Fruit fly (Drosophila melanogaster) whole organism, embryonic: ENCODE data around the gene Ptpmeg2.
A peak's percentile ranks its signal among the peaks of the same experiment; 100 is the strongest.

Source experiments
- Ada2b ChIP-seq: fragments of 200-800 bp; sonication (Bioruptor generic); IDR thresholded peaks from 2 replicates; pipeline ENCODE4 v1.3.6; 2022; ENCODE audit warnings: missing biosample characterization, missing genetic modification characterization
- Atf-2 ChIP-seq: fragments of 200-800 bp; sonication (Bioruptor generic); optimal IDR thresholded peaks from 2 replicates; lab custom pipeline; 2016; ENCODE audit warnings: missing biosample characterization, missing genetic modification characterization
- CG1024 ChIP-seq: fragments of 200-800 bp; sonication (Bioruptor generic); IDR thresholded peaks from 2 replicates; pipeline ENCODE4 v1.3.6; 2022; ENCODE audit warnings: missing biosample characterization, missing genetic modification characterization
- CG10959 ChIP-seq: fragments of 200-800 bp; sonication (Bioruptor generic); IDR thresholded peaks from 2 replicates; pipeline ENCODE4 v1.3.6; 2022; ENCODE audit warnings: missing biosample characterization, missing genetic modification characterization
- CG11398 ChIP-seq: fragments of 200-800 bp; sonication (Bioruptor generic); optimal IDR thresholded peaks from 2 replicates; lab custom pipeline; 2016; ENCODE audit warnings: missing biosample characterization, missing genetic modification characterization
- CG12155 ChIP-seq: fragments of 200-800 bp; sonication (Bioruptor generic); optimal IDR thresholded peaks from 3 replicates; lab custom pipeline; 2016; ENCODE audit warnings: missing biosample characterization, missing genetic modification characterization
- CG12219 ChIP-seq: fragments of 200-800 bp; sonication (Bioruptor generic); optimal IDR thresholded peaks from 3 replicates; lab custom pipeline; 2018; ENCODE audit warnings: missing biosample characterization, mild to moderate bottlenecking, missing genetic modification characterization
- CG12391 ChIP-seq: fragments of 200-800 bp; sonication (Bioruptor generic); optimal IDR thresholded peaks from 3 replicates; lab custom pipeline; 2018; ENCODE audit warnings: missing biosample characterization, mild to moderate bottlenecking, missing genetic modification characterization, moderate library complexity
- CG14667 ChIP-seq: fragments of 200-800 bp; sonication (Bioruptor generic); IDR thresholded peaks from 2 replicates; pipeline ENCODE4 v1.3.6; 2022; ENCODE audit warnings: missing biosample characterization, missing genetic modification characterization
- CG14965 ChIP-seq: fragments of 200-800 bp; sonication (Bioruptor generic); optimal IDR thresholded peaks from 2 replicates; lab custom pipeline; 2016; ENCODE audit warnings: missing biosample characterization, missing genetic modification characterization, borderline replicate concordance
- CG15601 ChIP-seq: fragments of 200-800 bp; sonication (Bioruptor generic); optimal IDR thresholded peaks from 3 replicates; lab custom pipeline; 2019; ENCODE audit warnings: missing biosample characterization, mild to moderate bottlenecking, missing genetic modification characterization, moderate library complexity
- CG2202 ChIP-seq: fragments of 200-800 bp; sonication (Bioruptor generic); optimal IDR thresholded peaks from 2 replicates; lab custom pipeline; 2018; ENCODE audit warnings: missing biosample characterization, mild to moderate bottlenecking, missing genetic modification characterization
- CG4360 ChIP-seq: fragments of 200-800 bp; sonication (Bioruptor generic); IDR thresholded peaks from 2 replicates; pipeline ENCODE4 v1.3.6; 2022; ENCODE audit warnings: missing biosample characterization, missing genetic modification characterization
- CG4617 ChIP-seq: fragments of 200-800 bp; sonication (Bioruptor generic); optimal IDR thresholded peaks from 3 replicates; lab custom pipeline; 2016; ENCODE audit warnings: missing biosample characterization, missing genetic modification characterization, borderline replicate concordance
- CG5245 ChIP-seq: fragments of 200-800 bp; sonication (Bioruptor generic); optimal IDR thresholded peaks from 3 replicates; lab custom pipeline; 2016; ENCODE audit warnings: missing biosample characterization, missing genetic modification characterization
- D19B ChIP-seq: fragments of 200-800 bp; sonication (Bioruptor generic); optimal IDR thresholded peaks from 2 replicates; lab custom pipeline; 2017; ENCODE audit warnings: missing biosample characterization, mild to moderate bottlenecking, missing genetic modification characterization
- Dp ChIP-seq: fragments of 200-800 bp; sonication (Bioruptor generic); optimal IDR thresholded peaks from 2 replicates; lab custom pipeline; 2018; ENCODE audit warnings: missing biosample characterization, mild to moderate bottlenecking, missing genetic modification characterization, moderate library complexity
- Fer2 ChIP-seq: fragments of 200-800 bp; sonication (Bioruptor generic); optimal IDR thresholded peaks from 2 replicates; lab custom pipeline; 2018; ENCODE audit warnings: missing biosample characterization, mild to moderate bottlenecking, missing genetic modification characterization, moderate library complexity
- HLH3B ChIP-seq: fragments of 200-800 bp; sonication (Bioruptor generic); IDR thresholded peaks from 2 replicates; pipeline ENCODE4 v1.3.6; 2022; ENCODE audit warnings: missing biosample characterization, missing genetic modification characterization
- HLHmδ ChIP-seq: fragments of 200-800 bp; sonication (Bioruptor generic); optimal IDR thresholded peaks from 2 replicates; lab custom pipeline; 2018; ENCODE audit warnings: missing biosample characterization, mild to moderate bottlenecking, missing genetic modification characterization, moderate library complexity
- Hsf ChIP-seq: fragments of 200-800 bp; sonication (Bioruptor generic); optimal IDR thresholded peaks from 3 replicates; lab custom pipeline; 2016; ENCODE audit warnings: missing biosample characterization, missing genetic modification characterization
- Mad ChIP-seq: fragments of 200-800 bp; sonication (Bioruptor generic); optimal IDR thresholded peaks from 2 replicates; lab custom pipeline; 2016; ENCODE audit warnings: missing biosample characterization, missing genetic modification characterization
- NC2β ChIP-seq: fragments of 200-800 bp; sonication (Bioruptor generic); optimal IDR thresholded peaks from 2 replicates; lab custom pipeline; 2016; ENCODE audit warnings: missing biosample characterization, missing genetic modification characterization
- Nf-YA ChIP-seq: fragments of 200-800 bp; sonication (Bioruptor generic); IDR thresholded peaks from 2 replicates; pipeline ENCODE4 v1.3.6; 2022; ENCODE audit warnings: missing biosample characterization, missing genetic modification characterization
- Pdp1 ChIP-seq, 2 experiments: fragments of 200-800 bp; sonication (Bioruptor generic); optimal IDR thresholded peaks; 3 replicates each; lab custom pipeline; 2016; ENCODE audit warnings: missing biosample characterization in 2 of 2, missing genetic modification characterization in 2 of 2, mild to moderate bottlenecking in 1 of 2, moderate library complexity in 1 of 2
- Ptx1 ChIP-seq: fragments of 200-800 bp; sonication (Bioruptor generic); IDR thresholded peaks from 2 replicates; pipeline ENCODE4 v1.3.6; 2022; ENCODE audit warnings: missing biosample characterization, missing genetic modification characterization
- Rx ChIP-seq: fragments of 200-800 bp; sonication (Bioruptor generic); IDR thresholded peaks from 2 replicates; pipeline ENCODE4 v1.3.6; 2022; ENCODE audit warnings: missing biosample characterization, missing genetic modification characterization
- Xbp1 ChIP-seq: fragments of 200-800 bp; sonication (Bioruptor generic); optimal IDR thresholded peaks from 3 replicates; lab custom pipeline; 2016; ENCODE audit warnings: missing biosample characterization, mild to moderate bottlenecking, missing genetic modification characterization
- az2 ChIP-seq: fragments of 200-800 bp; sonication (Bioruptor generic); optimal IDR thresholded peaks from 3 replicates; lab custom pipeline; 2016; ENCODE audit warnings: missing biosample characterization, missing genetic modification characterization
- bcd ChIP-seq: fragments of 200-800 bp; sonication (Bioruptor generic); optimal IDR thresholded peaks from 2 replicates; lab custom pipeline; 2017; ENCODE audit warnings: missing biosample characterization, mild to moderate bottlenecking, missing genetic modification characterization
- bsh ChIP-seq, 2 experiments: fragments of 200-800 bp; sonication (Bioruptor generic); optimal IDR thresholded peaks; 2 replicates each; lab custom pipeline; 2017 to 2018; ENCODE audit warnings: mild to moderate bottlenecking in 2 of 2, missing biosample characterization in 2 of 2, missing genetic modification characterization in 2 of 2, moderate library complexity in 1 of 2
- esg ChIP-seq: fragments of 200-800 bp; sonication (Bioruptor generic); conservative IDR thresholded peaks from 2 replicates; pipeline ENCODE4 v1.3.6; 2022; ENCODE audit warnings: missing biosample characterization, missing genetic modification characterization
- fd96Cb ChIP-seq: fragments of 200-800 bp; sonication (Bioruptor generic); optimal IDR thresholded peaks from 2 replicates; lab custom pipeline; 2018; ENCODE audit warnings: missing biosample characterization, mild to moderate bottlenecking, missing genetic modification characterization, moderate library complexity
- gem ChIP-seq: fragments of 200-800 bp; sonication (Bioruptor generic); optimal IDR thresholded peaks from 2 replicates; lab custom pipeline; 2019; ENCODE audit warnings: missing biosample characterization, mild to moderate bottlenecking, missing genetic modification characterization, moderate library complexity
- gt ChIP-seq: fragments of 200-800 bp; sonication (Bioruptor generic); IDR thresholded peaks from 2 replicates; pipeline ENCODE4 v1.3.6; 2022; ENCODE audit warnings: missing biosample characterization, missing genetic modification characterization
- ind ChIP-seq: fragments of 200-800 bp; sonication (Bioruptor generic); optimal IDR thresholded peaks from 3 replicates; lab custom pipeline; 2016; ENCODE audit warnings: missing biosample characterization, missing genetic modification characterization
- jing ChIP-seq: fragments of 200-800 bp; sonication (Bioruptor generic); optimal IDR thresholded peaks from 2 replicates; lab custom pipeline; 2018; ENCODE audit warnings: missing biosample characterization, mild to moderate bottlenecking, missing genetic modification characterization
- kay ChIP-seq: fragments of 200-800 bp; sonication (Bioruptor generic); optimal IDR thresholded peaks from 2 replicates; lab custom pipeline; 2016; ENCODE audit warnings: missing biosample characterization, missing genetic modification characterization
- ken ChIP-seq: fragments of 200-800 bp; sonication (Bioruptor generic); IDR thresholded peaks from 3 replicates; pipeline ENCODE4 v1.3.6; 2022; ENCODE audit warnings: missing biosample characterization, missing genetic modification characterization
- lilli ChIP-seq: fragments of 200-800 bp; sonication (Bioruptor generic); optimal IDR thresholded peaks from 3 replicates; lab custom pipeline; 2016; ENCODE audit warnings: missing biosample characterization, missing genetic modification characterization
- nom ChIP-seq: fragments of 200-800 bp; sonication (Bioruptor generic); optimal IDR thresholded peaks from 2 replicates; lab custom pipeline; 2017; ENCODE audit warnings: missing biosample characterization, missing genetic modification characterization, mild to moderate bottlenecking, moderate library complexity, missing genetic modification reagents
- onecut ChIP-seq: fragments of 200-800 bp; sonication (Bioruptor generic); IDR thresholded peaks from 2 replicates; pipeline ENCODE4 v1.3.6; 2022; ENCODE audit warnings: missing biosample characterization, missing genetic modification characterization
- sc ChIP-seq, 3 experiments: fragments of >200 bp in 2 of 3; fragments of 200-800 bp in 1 of 3; sonication (Bioruptor generic) in 1 of 3; optimal IDR thresholded peaks; 2 replicates in 2 of 3; 3 replicates in 1 of 3; lab custom pipeline; 2017; ENCODE audit warnings: mild to moderate bottlenecking in 1 of 3, missing biosample characterization in 1 of 3, missing genetic modification characterization in 1 of 3, missing genetic modification reagents in 1 of 3
- sens-2 ChIP-seq: fragments of 200-800 bp; sonication (Bioruptor generic); IDR thresholded peaks from 2 replicates; pipeline ENCODE4 v1.3.6; 2022; ENCODE audit warnings: missing biosample characterization, missing genetic modification characterization
- sisA ChIP-seq: fragments of 200-800 bp; sonication (Bioruptor generic); IDR thresholded peaks from 2 replicates; pipeline ENCODE4 v1.3.6; 2022; ENCODE audit warnings: missing biosample characterization, missing genetic modification characterization
- slp2 ChIP-seq: fragments of 200-800 bp; sonication (Bioruptor generic); optimal IDR thresholded peaks from 2 replicates; lab custom pipeline; 2016; ENCODE audit warnings: missing biosample characterization, missing genetic modification characterization
- sug ChIP-seq: fragments of 200-800 bp; optimal IDR thresholded peaks from 2 replicates; lab custom pipeline; 2019; ENCODE audit warnings: missing biosample characterization, mild to moderate bottlenecking, missing genetic modification characterization, moderate library complexity
- tio ChIP-seq: fragments of 200-800 bp; sonication (Bioruptor generic); optimal IDR thresholded peaks from 2 replicates; lab custom pipeline; 2017; ENCODE audit warnings: missing biosample characterization, missing genetic modification characterization, inconsistent platforms
- twi ChIP-seq: fragments of 200-800 bp; optimal IDR thresholded peaks from 2 replicates; lab custom pipeline; 2019; ENCODE audit warnings: missing biosample characterization, mild to moderate bottlenecking, missing genetic modification characterization, moderate library complexity
- zfh1 ChIP-seq: fragments of 200-800 bp; sonication (Bioruptor generic); IDR thresholded peaks from 3 replicates; pipeline ENCODE4 v1.3.6; 2022; ENCODE audit warnings: missing biosample characterization, missing genetic modification characterization

Gene Ptpmeg2

dm6 chrX:9650048-9650447 lies 8.9 kb downstream of the Ptpmeg2 start (continued):
- TF ChIP-seq CG15601 (tag; lab: Kevin White, UChicago) (peak; percentile 21), CG12391 (tag; lab: Kevin White, UChicago) (peak; percentile 68), slp2 (no peak), bcd (GFP tag; lab: Kevin White, UChicago) (no peak), sug (no peak), CG4360 (0 out of 2 replicates have a peak, but pooled peaks have one; percentile 42), sc (optimal IDR thresholded peaks at IDR 0.05; lab: Kevin White, UChicago) (no peak), sc (GFP tag; optimal IDR thresholded peaks at IDR 0.05; lab: Kevin White, UChicago) (peak; percentile 33), Hsf (GFP tag; lab: Kevin White, UChicago) (peak; percentile 53), jing (GFP tag; lab: Kevin White, UChicago) (no peak), Ptx1 (peak; percentile 58), HLH3B (0 out of 2 replicates have a peak, but pooled peaks have one; percentile 12), zfh1 (peak; percentile 69), esg (GFP tag; lab: Robert Waterston, UW) (no peak), CG5245 (no peak), nom (peak; percentile 80), NC2β (peak; percentile 52), onecut (GFP tag; lab: Robert Waterston, UW) (no peak), ken (GFP tag; lab: Robert Waterston, UW) (0 out of 3 replicates have a peak, but pooled peaks have one; percentile 56), Fer2 (no peak), az2 (peak; percentile 63), twi (no peak), fd96Cb (tag; lab: Kevin White, UChicago) (peak; percentile 57), Dp (GFP tag; lab: Kevin White, UChicago) (no peak), kay (no peak), Ada2b (GFP tag; lab: Robert Waterston, UW) (0 out of 2 replicates have a peak, but pooled peaks have one; percentile 25), bsh (GFP tag; optimal IDR thresholded peaks at IDR 0.05; lab: Kevin White, UChicago) (peak; percentile 80 to 92), Atf-2 (GFP tag; lab: Kevin White, UChicago) (peak; percentile 22), gem (peak; percentile 76), D19B (GFP tag; lab: Kevin White, UChicago) (no peak), ind (GFP tag; lab: Kevin White, UChicago) (peak; percentile 15), CG11398 (GFP tag; lab: Kevin White, UChicago) (no peak), Mad (GFP tag; lab: Kevin White, UChicago) (peak; percentile 16), sens-2 (no peak), HLHmδ (no peak), CG4617 (no peak), Nf-YA (GFP tag; lab: Robert Waterston, UW) (0 out of 2 replicates have a peak, but pooled peaks have one; percentile 30), Pdp1 (GFP tag; optimal IDR thresholded peaks at IDR 0.05; lab: Kevin White, UChicago) (peak in 1 of 2 experiments; percentile 23), CG2202 (peak; percentile 49), tio (GFP tag; lab: Kevin White, UChicago) (peak; percentile 47), CG14965 (GFP tag; lab: Kevin White, UChicago) (no peak), CG12219 (GFP tag; lab: Kevin White, UChicago) (no peak), CG14667 (peak; percentile 30; the same call in 1 of the 2 replicates), Xbp1 (peak; percentile 63), Rx (GFP tag; lab: Robert Waterston, UW) (no peak), CG10959 (GFP tag; lab: Robert Waterston, UW) (peak; percentile 54), CG1024 (GFP tag; lab: Robert Waterston, UW) (peak; percentile 50; the same call in 1 of the 2 replicates), sisA (GFP tag; lab: Robert Waterston, UW) (peak; percentile 37; the same call in 1 of the 2 replicates), lilli (GFP tag; lab: Kevin White, UChicago) (no peak), CG12155 (no peak), gt (GFP tag; lab: Robert Waterston, UW) (0 out of 2 replicates have a peak, but pooled peaks have one; percentile 13)
